Worm (Caenorhabditis elegans): ENCODE results near the gene fbxb-117.

- TF ChIP-seq ref-1 (GFP tag; conservative IDR thresholded peaks at IDR 0.05), result no peak
- TF ChIP-seq med-1 (GFP tag; optimal IDR thresholded peaks at IDR 0.05; ENCODE audit: insufficient read depth), result no peak
- TF ChIP-seq T22C8.4 (GFP tag; IDR thresholded peaks at IDR 0.05), result no peak
- TF ChIP-seq flt-1 (GFP tag; IDR thresholded peaks at IDR 0.05), result no peak
- no peak for TF ChIP-seq ztf-23 (GFP tag; IDR thresholded peaks at IDR 0.05)
- no peak for TF ChIP-seq ztf-29 (GFP tag; IDR thresholded peaks at IDR 0.05)
Observed at ce11 chrV:19320385-19320784, 38.0 kb downstream of the fbxb-117 start, which contains the start of gene sdz-6.
